Worm (Caenorhabditis elegans) whole organism, L1 larva: ENCODE measurements around the gene C27D6.3.

Experiments
- lin-15B ChIP-seq: fragments of 150-350 bp; sonication (generic microtip); optimal IDR thresholded peaks from 3 replicates; lab custom pipeline; 2014; ENCODE audit warnings: missing biosample characterization, missing genetic modification characterization
- nhr-77 ChIP-seq: fragments of 150-350 bp; optimal IDR thresholded peaks from 2 replicates; lab custom pipeline; 2014; ENCODE audit warnings: missing biosample characterization, missing genetic modification characterization
- nhr-84 ChIP-seq: sonication (generic microtip); optimal IDR thresholded peaks from 2 replicates; lab custom pipeline; 2017; ENCODE audit warnings: missing biosample characterization, missing genetic modification characterization
- zag-1 ChIP-seq: fragments of 150-350 bp; optimal IDR thresholded peaks from 2 replicates; lab custom pipeline; 2014; ENCODE audit warnings: missing biosample characterization, missing genetic modification characterization

ce11 chrII:5154540-5154939, 19.7 kb downstream of the C27D6.3 start, which contains the start of gene srb-12:
- no peak for TF ChIP-seq nhr-77 (tag; lab: Kevin White, UChicago)
- no peak for TF ChIP-seq lin-15B (tag; lab: Kevin White, UChicago)
- no peak for TF ChIP-seq nhr-84 (tag; lab: Kevin White, UChicago)
- TF ChIP-seq zag-1: no peak
